Fruit fly (Drosophila melanogaster): ENCODE results near the gene ND-13B.

dm6 chr3L:10697413-10698118, 3.7 kb upstream of the ND-13B start:
- no peak for TF ChIP-seq psq (optimal IDR thresholded peaks at IDR 0.05)
- no peak for TF ChIP-seq Dll (optimal IDR thresholded peaks at IDR 0.05)
- no peak for TF ChIP-seq EcR (GFP tag; optimal IDR thresholded peaks at IDR 0.05)
- no peak for TF ChIP-seq CG8478 (optimal IDR thresholded peaks at IDR 0.05)
- no peak for TF ChIP-seq usp (GFP tag; optimal IDR thresholded peaks at IDR 0.05)
- no peak for TF ChIP-seq pan (optimal IDR thresholded peaks at IDR 0.05)
